Worm (Caenorhabditis elegans) whole organism, L3 larva: ENCODE results near the gene W04H10.5.

ENCODE experiments used
- R02D3.7 ChIP-seq: fragments of 150-350 bp; optimal IDR thresholded peaks from 2 replicates; lab custom pipeline; 2014; ENCODE audit warnings: missing biosample characterization, missing genetic modification characterization
- ceh-9 ChIP-seq: sonication (generic microtip); optimal IDR thresholded peaks from 2 replicates; lab custom pipeline; 2018; ENCODE audit warnings: missing biosample characterization, missing genetic modification characterization
- egl-27 ChIP-seq: sonication (generic microtip); optimal IDR thresholded peaks from 4 replicates; lab custom pipeline; 2017; ENCODE audit warnings: missing biosample characterization, missing genetic modification reagents, missing genetic modification characterization
- lin-39 ChIP-seq: fragments of 150-350 bp; optimal IDR thresholded peaks from 2 replicates; lab custom pipeline; 2018; ENCODE audit warnings: missing biosample characterization, missing genetic modification reagents, missing genetic modification characterization
- mdl-1 ChIP-seq: fragments of 150-350 bp; optimal IDR thresholded peaks from 2 replicates; lab custom pipeline; 2014; ENCODE audit warnings: missing biosample characterization, missing genetic modification characterization
- nhr-23 ChIP-seq: fragments of 150-350 bp; optimal IDR thresholded peaks from 2 replicates; lab custom pipeline; 2014; ENCODE audit warnings: missing biosample characterization, missing genetic modification reagents, missing genetic modification characterization
- nhr-25 ChIP-seq: sonication (generic microtip); optimal IDR thresholded peaks from 2 replicates; lab custom pipeline; 2017; ENCODE audit warnings: missing biosample characterization, missing genetic modification characterization
- nhr-28 ChIP-seq: fragments of 150-350 bp; optimal IDR thresholded peaks from 2 replicates; lab custom pipeline; 2014; ENCODE audit warnings: missing biosample characterization, missing genetic modification characterization
- ztf-11 ChIP-seq: fragments of 150-350 bp; optimal IDR thresholded peaks from 2 replicates; lab custom pipeline; 2014; ENCODE audit warnings: missing biosample characterization, missing genetic modification characterization

ce11 chrII:621141-621540 lies 15.0 kb downstream of the W04H10.5 start:
- TF ChIP-seq nhr-23 (tag; lab: Kevin White, UChicago) (no peak), nhr-25 (tag; lab: Kevin White, UChicago) (no peak), ceh-9 (tag; lab: Kevin White, UChicago) (no peak), egl-27 (tag; lab: Kevin White, UChicago) (no peak), mdl-1 (tag; lab: Kevin White, UChicago) (no peak), R02D3.7 (tag; lab: Kevin White, UChicago) (no peak), nhr-28 (tag; lab: Kevin White, UChicago) (no peak), ztf-11 (tag; lab: Kevin White, UChicago) (no peak), lin-39 (no peak)
